Worm (Caenorhabditis elegans) whole organism, late embryonic: Measurements from ENCODE around the gene ist-1.

ENCODE experiments used
- ceh-34 ChIP-seq: sonication (generic microtip); optimal IDR thresholded peaks from 2 replicates; lab custom pipeline; 2016; ENCODE audit warnings: mild to moderate bottlenecking, missing genetic modification characterization, missing compliant biosample characterization
- dve-1 ChIP-seq: sonication (generic microtip); optimal IDR thresholded peaks from 2 replicates; lab custom pipeline; 2017; ENCODE audit warnings: antibody characterized with exemption, mild to moderate bottlenecking, missing genetic modification characterization, missing compliant biosample characterization
- fkh-10 ChIP-seq: fragments of 150-350 bp; optimal IDR thresholded peaks from 2 replicates; lab custom pipeline; 2014; ENCODE audit warnings: missing biosample characterization, missing genetic modification reagents, missing genetic modification characterization
- hlh-30 ChIP-seq: sonication (generic microtip); optimal IDR thresholded peaks from 2 replicates; lab custom pipeline; 2017; ENCODE audit warnings: antibody characterized with exemption, missing genetic modification characterization, missing compliant biosample characterization; ENCODE audit not compliant: insufficient read depth
- nhr-11 ChIP-seq: fragments of 150-350 bp; optimal IDR thresholded peaks from 2 replicates; lab custom pipeline; 2014; ENCODE audit warnings: missing biosample characterization, missing genetic modification characterization
- npax-4 ChIP-seq: sonication (generic microtip); optimal IDR thresholded peaks from 2 replicates; lab custom pipeline; 2016; ENCODE audit warnings: missing genetic modification characterization, missing compliant biosample characterization
- pqm-1 ChIP-seq: sonication (generic microtip); optimal IDR thresholded peaks from 2 replicates; lab custom pipeline; 2016; ENCODE audit warnings: missing genetic modification characterization, missing compliant biosample characterization
- ref-2 ChIP-seq: sonication (generic microtip); optimal IDR thresholded peaks from 2 replicates; lab custom pipeline; 2016; ENCODE audit warnings: missing genetic modification characterization, missing compliant biosample characterization
- sox-4 ChIP-seq: sonication (generic microtip); optimal IDR thresholded peaks from 2 replicates; lab custom pipeline; 2017; ENCODE audit warnings: mild to moderate bottlenecking, missing genetic modification characterization, inconsistent platforms, missing compliant biosample characterization
- tbx-7 ChIP-seq: sonication (generic microtip); optimal IDR thresholded peaks from 2 replicates; lab custom pipeline; 2016; ENCODE audit warnings: missing genotype, missing genetic modification characterization, missing compliant biosample characterization
- ttx-3 ChIP-seq: sonication (generic microtip); optimal IDR thresholded peaks from 2 replicates; lab custom pipeline; 2016; ENCODE audit warnings: missing genetic modification reagents, missing genetic modification characterization, missing compliant biosample characterization
- unc-42 ChIP-seq: sonication (generic microtip); optimal IDR thresholded peaks from 2 replicates; lab custom pipeline; 2016; ENCODE audit warnings: missing genotype, missing genetic modification characterization, missing compliant biosample characterization
- unc-86 ChIP-seq: sonication (generic microtip); optimal IDR thresholded peaks from 2 replicates; lab custom pipeline; 2016; ENCODE audit warnings: missing genetic modification characterization, missing compliant biosample characterization

DNA sequence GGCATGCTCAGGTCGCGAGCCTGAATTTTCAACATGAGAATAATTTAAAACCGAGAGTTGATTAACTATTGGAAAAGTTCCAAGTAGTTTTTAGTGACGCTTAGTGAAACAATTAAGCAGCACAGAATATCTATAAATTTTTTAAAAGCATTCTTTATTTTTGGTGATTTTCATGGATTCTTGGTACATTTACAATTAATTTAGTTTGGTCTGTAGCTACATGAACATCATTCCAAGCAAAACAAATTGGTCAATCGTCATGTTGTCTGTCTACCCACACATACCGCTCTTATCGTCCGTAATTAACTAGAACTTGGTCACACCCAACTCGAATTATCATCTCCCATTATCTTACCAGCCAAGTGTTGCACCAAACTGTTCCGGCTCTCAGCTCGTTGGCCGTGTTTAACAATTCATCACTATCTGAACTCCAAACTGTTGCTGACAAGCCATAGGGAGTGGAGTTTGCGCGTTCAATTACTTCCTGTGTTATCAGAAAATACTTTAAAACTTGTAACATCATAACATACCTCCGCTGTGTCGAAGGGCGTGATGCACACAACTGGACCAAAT, 14.3 kb downstream of the ist-1 start:
- TF ChIP-seq pqm-1 (tag; lab: Kevin White, UChicago) (no peak), unc-86 (tag; lab: Kevin White, UChicago) (no peak), fkh-10 (GFP tag; lab: Kevin White, UChicago) (no peak), ceh-34 (no peak), nhr-11 (tag; lab: Kevin White, UChicago) (no peak), dve-1 (tag; lab: Kevin White, UChicago) (no peak), hlh-30 (tag; lab: Kevin White, UChicago) (no peak), ref-2 (no peak), tbx-7 (no peak), unc-42 (tag; lab: Kevin White, UChicago) (no peak), npax-4 (tag; lab: Kevin White, UChicago) (no peak), ttx-3 (tag; lab: Kevin White, UChicago) (no peak), sox-4 (tag; lab: Kevin White, UChicago) (no peak)
